Worm (Caenorhabditis elegans) whole organism, young adult: ENCODE data around the gene sos-1.

Experiments used
- F52B5.7 ChIP-seq: sonication (generic microtip); optimal IDR thresholded peaks from 2 replicates; lab custom pipeline; 2016; ENCODE audit warnings: mild to moderate bottlenecking, missing genetic modification characterization, missing compliant biosample characterization
- K11D2.4 ChIP-seq: fragments of 200-800 bp; sonication (Bioruptor generic); IDR thresholded peaks from 2 replicates; pipeline ENCODE4 v1.3.6; 2022; ENCODE audit warnings: missing genetic modification reagents, missing genetic modification characterization, missing compliant biosample characterization
- Y79H2A.3 ChIP-seq: fragments of 200-800 bp; sonication (Bioruptor generic); conservative IDR thresholded peaks from 2 replicates; pipeline ENCODE4 v1.3.6; 2022; ENCODE audit warnings: missing genetic modification reagents, missing genetic modification characterization, missing compliant biosample characterization
- aptf-3 ChIP-seq: fragments of 200-800 bp; sonication (Bioruptor generic); IDR thresholded peaks from 2 replicates; pipeline ENCODE4 v1.3.6; 2022; ENCODE audit warnings: missing genetic modification characterization, missing compliant biosample characterization
- cebp-2 ChIP-seq: fragments of 200-800 bp; sonication (Bioruptor generic); IDR thresholded peaks from 2 replicates; pipeline ENCODE4 v1.3.6; 2022; ENCODE audit warnings: missing genetic modification characterization, missing compliant biosample characterization
- hsf-1 ChIP-seq: fragments of 200-800 bp; sonication (Bioruptor generic); IDR thresholded peaks from 2 replicates; pipeline ENCODE4 v1.3.6; 2022; ENCODE audit warnings: missing genetic modification reagents, missing genetic modification characterization, missing compliant biosample characterization
- lsl-1 ChIP-seq: fragments of 200-800 bp; sonication (Bioruptor generic); optimal IDR thresholded peaks from 2 replicates; lab custom pipeline; 2018; ENCODE audit warnings: mild to moderate bottlenecking, missing genetic modification characterization, moderate library complexity, missing compliant biosample characterization
- madf-3 ChIP-seq: fragments of 200-800 bp; sonication (Bioruptor generic); IDR thresholded peaks from 2 replicates; pipeline ENCODE4 v1.3.6; 2022; ENCODE audit warnings: missing genetic modification reagents, missing genetic modification characterization, missing compliant biosample characterization
- pha-4 ChIP-seq: fragments of 150-350 bp; sonication (generic microtip); optimal IDR thresholded peaks from 2 replicates; lab custom pipeline; 2014; ENCODE audit warnings: missing biosample characterization, missing genetic modification reagents, missing genetic modification characterization
- snpc-4 ChIP-seq, 5 experiments: fragments of 150-350 bp in 1 of 5; sonication (generic microtip) in 4 of 5; optimal IDR thresholded peaks; 2 replicates each; lab custom pipeline; 2014 to 2018; ENCODE audit warnings: missing genetic modification characterization in 5 of 5, missing biosample characterization in 3 of 5, antibody characterized with exemption in 2 of 5, mild to moderate bottlenecking in 2 of 5, missing compliant biosample characterization in 2 of 5, missing genotype in 2 of 5, moderate library complexity in 2 of 5, missing genetic modification reagents in 1 of 5
- tbp1 ChIP-seq: fragments of 200-800 bp; sonication (Bioruptor generic); optimal IDR thresholded peaks from 2 replicates; lab custom pipeline; 2018; ENCODE audit warnings: mild to moderate bottlenecking, missing genetic modification characterization, missing compliant biosample characterization

DNA sequence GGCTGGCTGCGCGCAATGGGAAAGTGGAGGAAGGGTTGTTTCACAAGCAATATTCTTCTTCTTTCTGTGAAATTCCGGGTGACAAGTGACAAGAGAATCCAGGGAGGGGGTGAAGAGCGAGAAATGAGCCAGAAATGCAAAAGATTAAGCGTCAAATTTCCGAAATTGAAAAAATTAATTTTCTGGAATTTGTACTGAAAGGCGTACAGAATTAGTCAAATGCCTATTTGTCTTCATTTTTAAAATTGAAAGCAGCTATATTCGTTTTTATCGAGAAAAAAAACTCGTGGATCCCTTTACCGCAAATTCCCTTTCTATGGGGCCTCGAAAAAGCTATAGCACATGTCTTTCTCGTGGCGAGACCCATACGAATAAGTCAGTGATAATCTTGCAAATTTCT, 13.4 kb downstream of the sos-1 start:
- TF ChIP-seq tbp1 (GFP tag; lab: Kevin White, UChicago) = no peak
- no peak for TF ChIP-seq aptf-3 (GFP tag; lab: Robert Waterston, UW)
- no peak for TF ChIP-seq pha-4 (tag; lab: Kevin White, UChicago)
- TF ChIP-seq madf-3 (GFP tag; lab: Robert Waterston, UW) = no peak
- no peak for TF ChIP-seq F52B5.7 (tag; lab: Kevin White, UChicago)
- TF ChIP-seq K11D2.4 (GFP tag; lab: Robert Waterston, UW) = no peak
- no peak for TF ChIP-seq hsf-1
- no peak for TF ChIP-seq cebp-2 (GFP tag; lab: Robert Waterston, UW)
- TF ChIP-seq Y79H2A.3 (GFP tag; lab: Robert Waterston, UW) = no peak
- TF ChIP-seq snpc-4 (GFP tag; optimal IDR thresholded peaks at IDR 0.05; lab: Kevin White, UChicago) = no peak
- no peak for TF ChIP-seq snpc-4 (tag; optimal IDR thresholded peaks at IDR 0.05; lab: Kevin White, UChicago)
- TF ChIP-seq lsl-1 (GFP tag; lab: Kevin White, UChicago) = no peak
